Worm (Caenorhabditis elegans) whole organism, young adult: Measurements from ENCODE around the gene ZC204.6.
"Not testable (repeated sequence)": the region's sequence is repeated elsewhere in the genome, so short reads cannot be mapped to it uniquely, and the experiment has no call there.

ENCODE experiments used
- T07F8.4 ChIP-seq: sonication (generic microtip); optimal IDR thresholded peaks from 2 replicates; lab custom pipeline; 2016; ENCODE audit warnings: mild to moderate bottlenecking, missing genetic modification characterization, moderate library complexity, missing compliant biosample characterization
- Y95B8A.8 ChIP-seq: fragments of 200-800 bp; sonication (Bioruptor generic); IDR thresholded peaks from 2 replicates; pipeline ENCODE4 v1.3.6; 2022; ENCODE audit warnings: missing genetic modification reagents, missing genetic modification characterization, missing compliant biosample characterization
- aptf-2 ChIP-seq: fragments of 200-800 bp; sonication (Bioruptor generic); conservative IDR thresholded peaks from 2 replicates; pipeline ENCODE4 v1.3.6; 2022; ENCODE audit warnings: missing genetic modification reagents, missing genetic modification characterization, missing compliant biosample characterization
- athp-1 ChIP-seq: sonication (generic microtip); optimal IDR thresholded peaks from 2 replicates; lab custom pipeline; 2017; ENCODE audit warnings: mild to moderate bottlenecking, missing genetic modification characterization, missing compliant biosample characterization
- attf-3 ChIP-seq: fragments of 200-800 bp; sonication (Bioruptor generic); conservative IDR thresholded peaks from 2 replicates; pipeline ENCODE4 v1.3.6; 2022; ENCODE audit warnings: missing genetic modification reagents, missing genetic modification characterization, missing compliant biosample characterization
- attf-5 ChIP-seq: fragments of 200-800 bp; sonication (Bioruptor generic); optimal IDR thresholded peaks from 2 replicates; lab custom pipeline; 2018; ENCODE audit warnings: mild to moderate bottlenecking, missing genetic modification characterization, missing compliant biosample characterization
- attf-6 ChIP-seq: fragments of 200-800 bp; sonication (Bioruptor generic); IDR thresholded peaks from 2 replicates; pipeline ENCODE4 v1.3.6; 2022; ENCODE audit warnings: missing genetic modification reagents, missing genetic modification characterization, missing compliant biosample characterization
- bed-2 ChIP-seq: fragments of 200-800 bp; sonication (Bioruptor generic); IDR thresholded peaks from 2 replicates; pipeline ENCODE4 v1.3.6; 2022; ENCODE audit warnings: missing genetic modification reagents, missing genetic modification characterization, missing compliant biosample characterization
- cebp-2 ChIP-seq: fragments of 200-800 bp; sonication (Bioruptor generic); IDR thresholded peaks from 2 replicates; pipeline ENCODE4 v1.3.6; 2022; ENCODE audit warnings: missing genetic modification characterization, missing compliant biosample characterization
- ceh-58 ChIP-seq: fragments of 200-800 bp; sonication (Bioruptor generic); IDR thresholded peaks from 2 replicates; pipeline ENCODE4 v1.3.6; 2022; ENCODE audit warnings: missing genetic modification characterization, missing compliant biosample characterization
- efl-1 ChIP-seq: fragments of 150-350 bp; optimal IDR thresholded peaks from 2 replicates; lab custom pipeline; 2014; ENCODE audit warnings: missing biosample characterization, missing genetic modification reagents, missing genetic modification characterization
- egrh-3 ChIP-seq: fragments of 200-800 bp; sonication (Bioruptor generic); IDR thresholded peaks from 2 replicates; pipeline ENCODE4 v1.3.6; 2022; ENCODE audit warnings: missing genetic modification reagents, missing genetic modification characterization, missing compliant biosample characterization
- lin-35 ChIP-seq, 3 experiments: fragments of 150-350 bp in 2 of 3; sonication (generic microtip) in 1 of 3; optimal IDR thresholded peaks; 2 replicates each; lab custom pipeline; 2014 to 2018; ENCODE audit warnings: missing biosample characterization in 3 of 3, missing genetic modification characterization in 3 of 3, missing genetic modification reagents in 3 of 3
- lin-40 ChIP-seq: sonication (generic microtip); optimal IDR thresholded peaks from 2 replicates; lab custom pipeline; 2016; ENCODE audit warnings: missing genetic modification characterization, mild to moderate bottlenecking, missing compliant biosample characterization, missing genotype, missing genetic modification reagents
- madf-8 ChIP-seq: fragments of 200-800 bp; sonication (Bioruptor generic); conservative IDR thresholded peaks from 2 replicates; pipeline ENCODE4 v1.3.6; 2022; ENCODE audit warnings: missing genetic modification reagents, missing genetic modification characterization, missing compliant biosample characterization
- mel-28 ChIP-seq: sonication (generic microtip); optimal IDR thresholded peaks from 2 replicates; lab custom pipeline; 2016; ENCODE audit warnings: borderline replicate concordance, mild to moderate bottlenecking, missing genetic modification characterization, missing compliant biosample characterization
- nhr-179 ChIP-seq: sonication (generic microtip); optimal IDR thresholded peaks from 2 replicates; lab custom pipeline; 2016; ENCODE audit warnings: mild to moderate bottlenecking, missing genetic modification characterization, missing compliant biosample characterization
- nhr-80 ChIP-seq: sonication (generic microtip); optimal IDR thresholded peaks from 2 replicates; lab custom pipeline; 2016; ENCODE audit warnings: missing genetic modification characterization, missing compliant biosample characterization
- sdz-38 ChIP-seq: sonication (generic microtip); optimal IDR thresholded peaks from 2 replicates; lab custom pipeline; 2016; ENCODE audit warnings: missing genotype, missing genetic modification characterization, missing compliant biosample characterization
- snpc-1.1 ChIP-seq: sonication (generic microtip); optimal IDR thresholded peaks from 2 replicates; lab custom pipeline; 2017; ENCODE audit warnings: missing genetic modification characterization, mild to moderate bottlenecking, missing compliant biosample characterization, antibody characterized with exemption, moderate library complexity, missing genotype, missing genetic modification reagents; ENCODE audit not compliant: insufficient read depth
- snpc-1.3 ChIP-seq: sonication (generic microtip); optimal IDR thresholded peaks from 2 replicates; lab custom pipeline; 2017; ENCODE audit warnings: missing genetic modification characterization, mild to moderate bottlenecking, missing compliant biosample characterization, antibody characterized with exemption, moderate library complexity, missing genotype, missing genetic modification reagents; ENCODE audit not compliant: insufficient read depth
- tbx-9 ChIP-seq: sonication (generic microtip); optimal IDR thresholded peaks from 2 replicates; lab custom pipeline; 2016; ENCODE audit warnings: borderline replicate concordance, missing genetic modification characterization, inconsistent platforms, missing compliant biosample characterization
- ztf-18 ChIP-seq: sonication (generic microtip); optimal IDR thresholded peaks from 2 replicates; lab custom pipeline; 2016; ENCODE audit warnings: missing genotype, mild to moderate bottlenecking, missing genetic modification characterization, missing compliant biosample characterization
- ztf-25 ChIP-seq: fragments of 200-800 bp; sonication (Bioruptor generic); IDR thresholded peaks from 2 replicates; pipeline ENCODE4 v1.3.6; 2022; ENCODE audit warnings: missing genetic modification reagents, missing genetic modification characterization, missing compliant biosample characterization

ZC204.6 gene

DNA sequence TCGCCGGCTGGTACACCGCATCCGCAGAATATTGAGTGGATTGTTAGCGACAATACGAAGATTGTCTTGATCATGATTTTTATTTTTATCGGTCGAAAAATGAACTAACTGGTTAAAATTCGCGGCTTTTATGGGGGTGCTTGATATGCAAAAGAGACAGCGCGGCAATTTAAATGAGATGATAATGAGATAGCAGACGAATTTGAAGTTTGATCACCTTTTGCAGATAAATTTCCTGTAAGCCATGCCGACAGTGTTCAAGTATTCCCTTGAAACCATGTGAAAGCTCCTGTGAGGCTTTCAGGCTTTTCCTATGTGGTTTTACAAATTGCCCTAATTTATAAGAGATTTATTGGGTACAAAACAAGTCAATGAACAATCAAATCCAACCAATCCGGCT is 1.6 kb upstream of the ZC204.6 start, which contains the start of gene ZC204.17:
TSS of gene ZC204.17 (minus strand) at position 101 of the 400 bp plus-strand sequence.
- TF ChIP-seq lin-35 (GFP tag; optimal IDR thresholded peaks at IDR 0.05; lab: Kevin White, UChicago) = no peak
- no peak for TF ChIP-seq aptf-2
- no peak for TF ChIP-seq attf-3 (GFP tag; lab: Robert Waterston, UW)

DNA sequence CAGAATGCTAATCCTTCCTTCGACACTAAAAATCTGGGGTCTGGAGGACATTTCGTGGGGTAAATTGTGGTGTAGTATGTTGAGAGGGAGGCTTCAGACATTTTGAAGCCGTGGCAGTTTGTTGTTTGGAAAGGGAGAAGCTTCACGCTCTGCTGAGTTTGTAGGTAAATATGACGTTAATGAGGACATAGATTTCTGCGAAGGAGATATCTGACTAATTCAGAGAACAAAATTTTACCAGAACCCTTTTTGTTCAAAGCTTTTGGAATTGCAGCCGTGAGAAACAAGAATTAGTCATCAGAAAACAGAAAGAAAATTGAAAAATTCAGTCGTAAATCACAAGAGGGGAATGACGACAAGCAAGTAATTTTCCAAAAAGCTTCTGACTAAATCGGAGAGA is 4.1 kb downstream of the ZC204.6 start, which contains the start of gene srh-72:
TSS of gene srh-72 (minus strand) at position 101 of the 400 bp plus-strand sequence.
- TF ChIP-seq T07F8.4 (tag; lab: Kevin White, UChicago) (no peak), nhr-179 (tag; lab: Kevin White, UChicago) (no peak), snpc-1.3 (tag; lab: Kevin White, UChicago) (no peak), Y95B8A.8 (GFP tag; lab: Robert Waterston, UW) (no peak)

DNA sequence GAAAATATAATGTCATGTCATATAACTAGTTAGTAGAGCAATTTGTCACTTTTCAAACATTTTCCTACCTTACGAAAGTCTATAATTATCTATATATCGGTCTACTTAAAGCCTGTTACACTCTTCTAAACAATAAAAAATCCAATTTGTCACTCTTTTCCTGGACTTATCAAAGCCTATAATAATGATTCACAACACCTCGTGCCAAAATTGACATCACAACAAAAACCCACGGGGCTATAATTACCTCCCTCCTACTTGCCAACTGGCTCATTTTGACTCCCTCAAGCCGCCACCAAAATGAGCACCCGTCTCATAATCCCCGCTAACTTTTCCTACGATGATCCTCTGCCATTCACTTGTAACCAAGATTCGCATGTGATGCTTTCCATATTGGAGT is 8.2 kb downstream of the ZC204.6 start, which contains the start of gene srg-20:
TSS of gene srg-20 (plus strand) at position 301 of the 400 bp plus-strand sequence.
- TF ChIP-seq attf-6 (GFP tag; lab: Robert Waterston, UW); tbx-9 (tag; lab: Kevin White, UChicago); bed-2 (GFP tag; lab: Robert Waterston, UW): not testable (repeated sequence)

DNA sequence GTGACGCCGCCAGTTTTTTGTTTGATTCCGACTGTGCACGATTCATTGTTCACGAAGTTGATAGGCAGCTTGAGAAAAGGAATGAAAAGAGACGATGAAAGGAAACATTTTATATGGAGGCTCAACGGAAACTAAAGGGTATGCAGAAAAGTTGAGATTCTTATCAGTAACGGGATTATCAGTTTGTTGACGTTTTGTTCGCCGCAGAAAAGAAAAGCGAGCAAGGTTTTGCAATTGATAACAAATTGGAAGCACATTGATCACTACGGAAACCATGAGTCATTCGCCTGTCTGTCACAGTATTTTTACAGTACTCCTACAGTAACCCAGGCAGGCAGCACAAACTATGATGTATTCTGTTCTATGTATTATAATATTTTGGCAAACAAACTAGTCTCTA is 8.7 kb downstream of the ZC204.6 start:
- TF ChIP-seq ztf-25 (no peak), egrh-3 (no peak), ztf-18 (tag; lab: Kevin White, UChicago) (no peak), Y95B8A.8 (GFP tag; lab: Robert Waterston, UW) (no peak), nhr-80 (tag; lab: Kevin White, UChicago) (peak; percentile 9)
- TF ChIP-seq, all 124 proteins: peak for 1

DNA sequence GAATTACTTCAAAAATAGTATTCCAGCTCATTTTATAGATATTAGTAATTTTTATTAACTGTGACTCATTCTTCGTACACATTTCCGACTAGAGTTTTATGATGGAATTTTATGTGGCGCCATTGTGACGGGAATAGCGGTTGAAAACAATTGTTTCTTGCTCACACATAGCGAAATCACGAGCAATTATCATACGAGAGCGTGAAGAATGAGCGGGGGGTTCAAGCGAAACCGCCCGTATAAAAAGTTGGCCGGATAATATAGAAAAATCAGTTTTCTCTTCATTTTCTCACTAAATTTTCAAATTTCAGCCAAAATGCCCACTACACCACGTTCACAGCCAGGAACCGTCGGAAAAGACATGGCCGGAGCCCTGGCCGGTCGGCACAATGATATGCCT is 11.1 kb downstream of the ZC204.6 start, which contains the start of gene C08E3.1:
TSS of gene C08E3.1 (plus strand) at position 301 of the 400 bp plus-strand sequence.
- TF ChIP-seq athp-1, sdz-38, lin-40 (tag; lab: Kevin White, UChicago): not testable (repeated sequence)

DNA sequence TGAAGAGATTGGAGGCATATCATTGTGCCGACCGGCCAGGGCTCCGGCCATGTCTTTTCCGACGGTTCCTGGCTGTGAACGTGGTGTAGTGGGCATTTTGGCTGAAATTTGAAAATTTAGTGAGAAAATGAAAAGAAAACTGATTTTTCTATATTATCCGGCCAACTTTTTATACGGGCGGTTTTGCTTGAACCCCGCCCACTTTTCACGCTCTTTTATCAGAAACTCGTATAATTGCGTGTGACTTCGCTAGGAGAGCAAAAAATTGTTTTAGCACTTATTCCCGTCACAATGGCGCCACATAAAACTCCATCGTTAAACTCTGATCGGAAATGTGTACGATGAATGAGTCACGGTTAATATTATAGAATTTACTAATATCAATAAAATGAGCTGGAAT is 12.4 kb downstream of the ZC204.6 start, which contains the start of gene C08E3.13:
TSS of gene C08E3.13 (minus strand) at position 101 of the 400 bp plus-strand sequence.
- TF ChIP-seq madf-8 (GFP tag; lab: Robert Waterston, UW); mel-28 (tag; lab: Kevin White, UChicago); snpc-1.1 (tag; lab: Kevin White, UChicago): not testable (repeated sequence)
- TF ChIP-seq, all 124 proteins: peak for 0; not testable (repeated sequence) for 124

DNA sequence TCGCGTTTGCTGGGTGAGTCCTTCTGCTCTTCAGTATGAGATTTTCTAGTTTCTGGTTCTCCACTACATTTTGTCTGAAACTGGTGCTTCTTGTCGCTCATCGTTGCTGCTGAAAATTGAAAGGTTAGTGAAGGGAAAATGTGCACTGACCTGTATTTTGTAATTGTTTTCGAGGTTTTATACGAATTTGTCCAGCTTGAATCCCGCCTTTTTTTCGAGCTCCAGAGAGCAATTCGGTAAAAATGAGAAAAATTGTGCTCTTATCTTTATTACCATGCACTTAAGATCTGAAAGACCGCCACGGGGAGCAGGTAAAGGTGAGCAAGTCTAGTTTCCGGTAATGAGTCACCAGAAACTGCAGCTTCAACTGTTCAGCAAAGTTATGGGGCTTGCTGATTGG is 16.8 kb downstream of the ZC204.6 start, which contains the start of gene C08E3.15:
TSS of gene C08E3.15 (minus strand) at position 101 of the 400 bp plus-strand sequence.
- not testable (repeated sequence) for TF ChIP-seq efl-1 (GFP tag; lab: Kevin White, UChicago); attf-5; cebp-2 (GFP tag; lab: Robert Waterston, UW)

DNA sequence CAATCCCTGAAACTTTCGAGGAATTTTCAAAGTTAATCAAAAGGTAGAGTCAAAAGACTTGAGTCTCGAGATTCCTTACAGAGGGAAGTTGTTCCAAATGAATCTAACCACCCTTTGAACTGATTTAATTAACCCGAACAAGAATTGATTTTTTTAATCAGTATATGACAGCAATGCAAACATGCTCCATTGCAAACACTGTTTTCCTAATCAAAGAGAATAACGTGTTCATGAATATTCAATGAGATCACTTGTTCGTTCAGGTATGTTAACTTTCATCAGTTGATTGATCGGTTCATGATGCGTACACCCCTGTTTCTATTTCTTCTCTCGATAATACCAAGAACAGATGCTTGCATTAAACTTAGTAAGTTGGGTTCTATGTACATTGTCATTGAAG is 19.0 kb downstream of the ZC204.6 start, which contains the start of gene C08E3.14:
TSS of gene C08E3.14 (plus strand) at position 301 of the 400 bp plus-strand sequence.
- TF ChIP-seq ceh-58 (GFP tag; lab: Robert Waterston, UW) (no peak), ztf-25 (no peak), tbx-9 (tag; lab: Kevin White, UChicago) (no peak)
